Worm (Caenorhabditis elegans): ENCODE results near the gene clec-49.
"Not testable (repeated sequence)": the region's sequence is repeated elsewhere in the genome, so short reads cannot be mapped to it uniquely, and the experiment has no call there.

The clec-49 gene

ce11 chrV:19711646-19712045 lies 39.4 kb downstream of the clec-49 start, which contains the start of gene Y43F8C.23:
Gene Y43F8C.23 (minus strand): TSS chrV:19711746.
- TF ChIP-seq cnd-1 (tag; optimal IDR thresholded peaks at IDR 0.05); ces-1 (GFP tag; optimal IDR thresholded peaks at IDR 0.05); blmp-1 (tag; optimal IDR thresholded peaks at IDR 0.05): not testable (repeated sequence)

- TF ChIP-seq drap-1 (GFP tag; optimal IDR thresholded peaks at IDR 0.05); mls-2 (tag; optimal IDR thresholded peaks at IDR 0.05); mab-5 (tag; optimal IDR thresholded peaks at IDR 0.05): not testable (repeated sequence)
Measured at ce11 chrV:19710514-19710913, 40.5 kb downstream of the clec-49 start, which contains the start of gene Y43F8C.15. Gene Y43F8C.15 (minus strand): TSS chrV:19710614.

ce11 chrV:19708849-19709248 lies 42.2 kb downstream of the clec-49 start, which contains the start of gene srv-3:
Gene srv-3 (minus strand): TSS chrV:19708949.
- TF ChIP-seq ceh-39 (tag; optimal IDR thresholded peaks at IDR 0.05) (no peak), ztf-11 (tag; optimal IDR thresholded peaks at IDR 0.05) (no peak), flh-1 (GFP tag; optimal IDR thresholded peaks at IDR 0.05) (no peak), drap-1 (GFP tag; optimal IDR thresholded peaks at IDR 0.05) (no peak), zip-8 (tag; optimal IDR thresholded peaks at IDR 0.05) (no peak), ham-2 (GFP tag; optimal IDR thresholded peaks at IDR 0.05) (no peak), nhr-12 (tag; optimal IDR thresholded peaks at IDR 0.05) (no peak)

Data from whole organism, mixed stage, embryonic.